Fruit fly (Drosophila melanogaster) whole organism, prepupa: Measurements from ENCODE around the gene bard.

Source experiments
- Blimp-1 ChIP-seq: fragments of 200-800 bp; sonication (Bioruptor generic); optimal IDR thresholded peaks from 3 replicates; lab custom pipeline; 2017; ENCODE audit warnings: missing biosample characterization, missing genetic modification characterization, mild to moderate bottlenecking, moderate library complexity, missing genetic modification reagents
- CG10669 ChIP-seq: fragments of 200-800 bp; sonication (Bioruptor generic); optimal IDR thresholded peaks from 3 replicates; lab custom pipeline; 2018; ENCODE audit warnings: missing biosample characterization, mild to moderate bottlenecking, missing genetic modification characterization, moderate library complexity
- CG11294 ChIP-seq: fragments of 200-800 bp; sonication (Bioruptor generic); IDR thresholded peaks from 2 replicates; pipeline ENCODE4 v1.3.6; 2022; ENCODE audit warnings: missing biosample characterization, missing genetic modification characterization
- CG11762 ChIP-seq: fragments of 200-800 bp; sonication (Bioruptor generic); optimal IDR thresholded peaks from 3 replicates; lab custom pipeline; 2016; ENCODE audit warnings: missing biosample characterization, missing genetic modification characterization; ENCODE audit not compliant: insufficient read depth
- CG11902 ChIP-seq: fragments of 200-800 bp; sonication (Bioruptor generic); optimal IDR thresholded peaks from 3 replicates; lab custom pipeline; 2016; ENCODE audit warnings: missing biosample characterization, missing genetic modification characterization
- CG15336 ChIP-seq: fragments of 200-800 bp; sonication (Bioruptor generic); IDR thresholded peaks from 2 replicates; pipeline ENCODE4 v1.3.6; 2022; ENCODE audit warnings: missing biosample characterization, missing genetic modification characterization
- CG1621 ChIP-seq: fragments of 200-800 bp; sonication (Bioruptor generic); optimal IDR thresholded peaks from 3 replicates; lab custom pipeline; 2018; ENCODE audit warnings: missing biosample characterization, mild to moderate bottlenecking, missing genetic modification characterization
- CG3032 ChIP-seq: fragments of 200-800 bp; optimal IDR thresholded peaks from 2 replicates; lab custom pipeline; 2019; ENCODE audit warnings: missing biosample characterization, mild to moderate bottlenecking, missing genetic modification characterization, moderate library complexity
- CG31627 ChIP-seq: fragments of 200-800 bp; sonication (Bioruptor generic); optimal IDR thresholded peaks from 3 replicates; lab custom pipeline; 2016; ENCODE audit warnings: missing biosample characterization, missing genetic modification characterization
- CG32006 ChIP-seq: fragments of 200-800 bp; sonication (Bioruptor generic); optimal IDR thresholded peaks from 3 replicates; lab custom pipeline; 2017; ENCODE audit warnings: missing biosample characterization, mild to moderate bottlenecking, missing genetic modification characterization
- CG34406 ChIP-seq: fragments of 200-800 bp; sonication (Bioruptor generic); optimal IDR thresholded peaks from 3 replicates; lab custom pipeline; 2016; ENCODE audit warnings: missing biosample characterization, missing genetic modification characterization
- CG6163 ChIP-seq: fragments of 200-800 bp; sonication (Bioruptor generic); IDR thresholded peaks from 3 replicates; pipeline ENCODE4 v1.3.6; 2022; ENCODE audit warnings: missing biosample characterization, missing genetic modification characterization
- CG6276 ChIP-seq: fragments of 200-800 bp; sonication (Bioruptor generic); optimal IDR thresholded peaks from 2 replicates; lab custom pipeline; 2017; ENCODE audit warnings: missing biosample characterization, mild to moderate bottlenecking, missing genetic modification characterization
- CG6792 ChIP-seq: fragments of 200-800 bp; sonication (Bioruptor generic); optimal IDR thresholded peaks from 3 replicates; lab custom pipeline; 2016; ENCODE audit warnings: missing biosample characterization, missing genetic modification characterization
- CG6808 ChIP-seq: fragments of 200-800 bp; sonication (Bioruptor generic); optimal IDR thresholded peaks from 3 replicates; lab custom pipeline; 2017; ENCODE audit warnings: missing biosample characterization, missing genetic modification characterization, mild to moderate bottlenecking, moderate library complexity, missing genetic modification reagents
- CG7368 ChIP-seq: fragments of 200-800 bp; sonication (Bioruptor generic); optimal IDR thresholded peaks from 3 replicates; lab custom pipeline; 2016; ENCODE audit warnings: missing biosample characterization, missing genetic modification characterization
- CG8119 ChIP-seq: fragments of 200-800 bp; sonication (Bioruptor generic); IDR thresholded peaks from 3 replicates; pipeline ENCODE4 v1.3.6; 2022; ENCODE audit warnings: missing biosample characterization, missing genetic modification characterization
- CG8319 ChIP-seq: fragments of 200-800 bp; sonication (Bioruptor generic); optimal IDR thresholded peaks from 3 replicates; lab custom pipeline; 2016; ENCODE audit warnings: missing biosample characterization, missing genetic modification characterization
- Eip75B ChIP-seq: fragments of 200-800 bp; sonication (Bioruptor generic); optimal IDR thresholded peaks from 3 replicates; lab custom pipeline; 2016; ENCODE audit warnings: missing biosample characterization, missing genetic modification characterization
- Eip78C ChIP-seq: fragments of 200-800 bp; sonication (Bioruptor generic); peaks from one replicate; lab custom pipeline; 2016; ENCODE audit warnings: missing biosample characterization, missing genetic modification characterization
- Ets96B ChIP-seq: fragments of 200-800 bp; optimal IDR thresholded peaks from 2 replicates; lab custom pipeline; 2019; ENCODE audit warnings: missing biosample characterization, mild to moderate bottlenecking, missing genetic modification characterization, moderate library complexity
- Hr38 ChIP-seq: sonication (Bioruptor generic); optimal IDR thresholded peaks from 2 replicates; lab custom pipeline; 2016; ENCODE audit warnings: missing biosample characterization, missing genetic modification characterization
- Hr4 ChIP-seq: fragments of 200-800 bp; sonication (Bioruptor generic); optimal IDR thresholded peaks from 3 replicates; lab custom pipeline; 2016; ENCODE audit warnings: missing biosample characterization, missing genetic modification characterization
- Lpt ChIP-seq: fragments of 200-800 bp; sonication (Bioruptor generic); optimal IDR thresholded peaks from 3 replicates; lab custom pipeline; 2016; ENCODE audit warnings: missing biosample characterization, missing genetic modification characterization
- Met ChIP-seq: fragments of 200-800 bp; sonication (Bioruptor generic); optimal IDR thresholded peaks from 3 replicates; lab custom pipeline; 2016; ENCODE audit warnings: missing biosample characterization, missing genetic modification characterization
- OdsH ChIP-seq: fragments of 200-800 bp; sonication (Bioruptor generic); optimal IDR thresholded peaks from 3 replicates; lab custom pipeline; 2016; ENCODE audit warnings: missing biosample characterization, missing genetic modification characterization
- Sox102F ChIP-seq: fragments of 200-800 bp; sonication (Bioruptor generic); optimal IDR thresholded peaks from 2 replicates; lab custom pipeline; 2016; ENCODE audit warnings: missing biosample characterization, mild to moderate bottlenecking, missing genetic modification characterization
- Sox14 ChIP-seq: fragments of 200-800 bp; sonication (Bioruptor generic); optimal IDR thresholded peaks from 3 replicates; lab custom pipeline; 2016; ENCODE audit warnings: missing biosample characterization, missing genetic modification characterization
- acj6 ChIP-seq: fragments of 200-800 bp; sonication (Bioruptor generic); optimal IDR thresholded peaks from 3 replicates; lab custom pipeline; 2016; ENCODE audit warnings: missing biosample characterization, missing genetic modification characterization
- cyc ChIP-seq: fragments of 200-800 bp; sonication (Bioruptor generic); optimal IDR thresholded peaks from 3 replicates; lab custom pipeline; 2016; ENCODE audit warnings: missing biosample characterization, missing genetic modification characterization
- dac ChIP-seq: fragments of 200-800 bp; sonication (Bioruptor generic); optimal IDR thresholded peaks from 2 replicates; lab custom pipeline; 2017; ENCODE audit warnings: missing biosample characterization, mild to moderate bottlenecking, missing genetic modification characterization
- dsx ChIP-seq: fragments of 200-800 bp; optimal IDR thresholded peaks from 3 replicates; lab custom pipeline; 2019; ENCODE audit warnings: missing biosample characterization, mild to moderate bottlenecking, missing genetic modification characterization, moderate library complexity; ENCODE audit not compliant: poor library complexity, severe bottlenecking
- eg ChIP-seq: fragments of 200-800 bp; sonication (Bioruptor generic); IDR thresholded peaks from 3 replicates; pipeline ENCODE4 v1.3.6; 2022; ENCODE audit warnings: missing biosample characterization, missing genetic modification characterization
- esn ChIP-seq: fragments of 200-800 bp; sonication (Bioruptor generic); optimal IDR thresholded peaks from 2 replicates; lab custom pipeline; 2016; ENCODE audit warnings: missing biosample characterization, mild to moderate bottlenecking, missing genetic modification characterization, moderate library complexity
- net ChIP-seq: fragments of 200-800 bp; sonication (Bioruptor generic); optimal IDR thresholded peaks from 3 replicates; lab custom pipeline; 2016; ENCODE audit warnings: missing biosample characterization, missing genetic modification characterization
- spab ChIP-seq: fragments of 200-800 bp; sonication (Bioruptor generic); optimal IDR thresholded peaks from 2 replicates; lab custom pipeline; 2017; ENCODE audit warnings: missing biosample characterization, mild to moderate bottlenecking, missing genetic modification characterization, missing genetic modification reagents
- svp ChIP-seq: fragments of 200-800 bp; sonication (Bioruptor generic); peaks from one replicate; lab custom pipeline; 2016; ENCODE audit warnings: missing biosample characterization, missing genetic modification characterization
- topi ChIP-seq: fragments of 200-800 bp; sonication (Bioruptor generic); optimal IDR thresholded peaks from 3 replicates; lab custom pipeline; 2016; ENCODE audit warnings: missing biosample characterization, missing genetic modification characterization
- vri ChIP-seq: fragments of 200-800 bp; sonication (Bioruptor generic); optimal IDR thresholded peaks from 3 replicates; lab custom pipeline; 2016; ENCODE audit warnings: missing biosample characterization, mild to moderate bottlenecking, missing genetic modification characterization

bard gene

dm6 chr3R:18078060-18078459, 2.8 kb upstream of the bard start (continued):
- peak; percentile 44 for TF ChIP-seq topi (GFP tag; lab: Kevin White, UChicago)
- TF ChIP-seq CG6276 (GFP tag; lab: Kevin White, UChicago): no peak
- TF ChIP-seq Eip78C (GFP tag; lab: Kevin White, UChicago): peak; percentile 86
- no peak for TF ChIP-seq dac (GFP tag; lab: Kevin White, UChicago)
- TF ChIP-seq CG11902 (GFP tag; lab: Kevin White, UChicago): no peak
- TF ChIP-seq CG8119 (GFP tag; lab: Robert Waterston, UW): no peak
- TF ChIP-seq vri: no peak
- TF ChIP-seq Lpt (GFP tag; lab: Kevin White, UChicago): no peak
- TF ChIP-seq svp (GFP tag; lab: Kevin White, UChicago): peak; percentile 85
- TF ChIP-seq spab (GFP tag; lab: Kevin White, UChicago): peak; percentile 45
- no peak for TF ChIP-seq esn
- peak; percentile 31 for TF ChIP-seq CG6808 (GFP tag; lab: Kevin White, UChicago)
- no peak for TF ChIP-seq CG7368 (GFP tag; lab: Kevin White, UChicago)
- TF ChIP-seq Ets96B: peak; percentile 42
- TF ChIP-seq CG1621 (tag; lab: Kevin White, UChicago): peak; percentile 20
- TF ChIP-seq acj6 (GFP tag; lab: Kevin White, UChicago): peak; percentile 25
- TF ChIP-seq CG3032 (tag; lab: Kevin White, UChicago): peak; percentile 54
- TF ChIP-seq CG11294 (GFP tag; lab: Robert Waterston, UW): no peak
- TF ChIP-seq CG31627 (GFP tag; lab: Kevin White, UChicago): peak; percentile 32
- peak; percentile 29 for TF ChIP-seq cyc (GFP tag; lab: Kevin White, UChicago)
- TF ChIP-seq Sox14: peak; percentile 33

dm6 chr3R:18083297-18083696, 2.4 kb downstream of the bard start:
- no peak for TF ChIP-seq CG8319 (GFP tag; lab: Kevin White, UChicago)
- TF ChIP-seq CG11294 (GFP tag; lab: Robert Waterston, UW): no peak
- no peak for TF ChIP-seq Eip75B (GFP tag; lab: Kevin White, UChicago)

- TF ChIP-seq CG11762: no peak
- no peak for TF ChIP-seq Sox14
Measured at dm6 chr3R:18088238-18088637, 7.4 kb downstream of the bard start.

dm6 chr3R:18089448-18089847, 8.6 kb downstream of the bard start:
- peak; percentile 20 for TF ChIP-seq svp (GFP tag; lab: Kevin White, UChicago)
- no peak for TF ChIP-seq CG11762

dm6 chr3R:18090014-18090853, 9.4 kb downstream of the bard start, which contains the start of gene sr:
Gene sr, plus strand, starts transcription at chr3R:18090803.
- no peak for TF ChIP-seq dac (GFP tag; lab: Kevin White, UChicago)
- no peak for TF ChIP-seq CG7368 (GFP tag; lab: Kevin White, UChicago)
- TF ChIP-seq net (GFP tag; lab: Kevin White, UChicago): no peak
- TF ChIP-seq Blimp-1: no peak
- peak; percentile 62 for TF ChIP-seq CG15336
- no peak for TF ChIP-seq CG34406 (GFP tag; lab: Kevin White, UChicago)
- TF ChIP-seq eg: peak; percentile 66
- no peak for TF ChIP-seq Hr38 (GFP tag; lab: Kevin White, UChicago)
- TF ChIP-seq CG6792 (GFP tag; lab: Kevin White, UChicago): no peak
- peak; percentile 48; the same call in 2 of the 3 replicates for TF ChIP-seq CG8119 (GFP tag; lab: Robert Waterston, UW)
- TF ChIP-seq OdsH: peak; percentile 16
- no peak for TF ChIP-seq CG10669
- peak; percentile 45 for TF ChIP-seq Hr4
- peak; percentile 43; the same call in 1 of the 2 replicates for TF ChIP-seq CG11294 (GFP tag; lab: Robert Waterston, UW)
- TF ChIP-seq svp (GFP tag; lab: Kevin White, UChicago): peak; percentile 51
- TF ChIP-seq acj6 (GFP tag; lab: Kevin White, UChicago): no peak
- no peak for TF ChIP-seq dsx (GFP tag; lab: Kevin White, UChicago)
- TF ChIP-seq CG6808 (GFP tag; lab: Kevin White, UChicago): no peak
- TF ChIP-seq CG6276 (GFP tag; lab: Kevin White, UChicago): peak; percentile 16
- no peak for TF ChIP-seq topi (GFP tag; lab: Kevin White, UChicago)
- peak; percentile 74 for TF ChIP-seq Eip78C (GFP tag; lab: Kevin White, UChicago)
- TF ChIP-seq CG6163 (GFP tag; lab: Robert Waterston, UW): 0 out of 3 replicates have a peak, but pooled peaks have one; percentile 43
- TF ChIP-seq Lpt (GFP tag; lab: Kevin White, UChicago): no peak
- no peak for TF ChIP-seq CG3032 (tag; lab: Kevin White, UChicago)
- TF ChIP-seq CG32006 (GFP tag; lab: Kevin White, UChicago): peak; percentile 49
- no peak for TF ChIP-seq Sox102F (GFP tag; lab: Kevin White, UChicago)
- TF ChIP-seq CG11902 (GFP tag; lab: Kevin White, UChicago): no peak
- no peak for TF ChIP-seq Met (GFP tag; lab: Kevin White, UChicago)
- TF ChIP-seq Sox14: no peak
